Worm (Caenorhabditis elegans): Measurements from ENCODE around the gene C06G4.4.

- TF ChIP-seq klf-2 (GFP tag; conservative IDR thresholded peaks at IDR 0.05), result no peak
- TF ChIP-seq T22C8.4 (GFP tag; IDR thresholded peaks at IDR 0.05), result no peak
- no peak for TF ChIP-seq med-1 (GFP tag; optimal IDR thresholded peaks at IDR 0.05; ENCODE audit: insufficient read depth)
- no peak for TF ChIP-seq flt-1 (GFP tag; IDR thresholded peaks at IDR 0.05)
- no peak for TF ChIP-seq ztf-29 (GFP tag; IDR thresholded peaks at IDR 0.05)
- peak; percentile 1 for TF ChIP-seq cog-1 (tag; optimal IDR thresholded peaks at IDR 0.05)
- TF ChIP-seq ref-1 (GFP tag; conservative IDR thresholded peaks at IDR 0.05), result no peak
- TF ChIP-seq ztf-23 (GFP tag; IDR thresholded peaks at IDR 0.05), result no peak
These were observed 4.3 kb downstream of the C06G4.4 start, which contains the start of the genes eef-1B.1 and aco-2 for ce11 chrIII:7973201-7973767.

All from whole organism, midembryonic.